Worm (Caenorhabditis elegans): Measurements from ENCODE around the gene F54F7.3.

F54F7.3 gene

ce11 chrX:11850572-11850971 lies 590 bp upstream of the F54F7.3 start, which contains the start of gene F54F7.14:
TSS of gene F54F7.14 (plus strand) at chrX:11850872.
- TF ChIP-seq mcd-1 (GFP tag; IDR thresholded peaks at IDR 0.05) (no peak), B0261.1 (tag; optimal IDR thresholded peaks at IDR 0.05) (no peak), egrh-3 (GFP tag; IDR thresholded peaks at IDR 0.05) (no peak), madf-6 (GFP tag; IDR thresholded peaks at IDR 0.05) (no peak), nfya-2 (GFP tag; IDR thresholded peaks at IDR 0.05) (no peak), madf-3 (GFP tag; IDR thresholded peaks at IDR 0.05) (no peak), F10E7.11 (tag; optimal IDR thresholded peaks at IDR 0.05) (no peak), T26A5.8 (tag; optimal IDR thresholded peaks at IDR 0.05) (no peak), chd-7 (tag; optimal IDR thresholded peaks at IDR 0.05) (no peak), hlh-26 (GFP tag; conservative IDR thresholded peaks at IDR 0.05) (no peak), F22D6.2 (tag; optimal IDR thresholded peaks at IDR 0.05) (no peak), F57A8.1 (GFP tag; optimal IDR thresholded peaks at IDR 0.05) (no peak), lin-35 (GFP tag; optimal IDR thresholded peaks at IDR 0.05) (no peak), ceh-91 (GFP tag; IDR thresholded peaks at IDR 0.05) (no peak), dox-1 (GFP tag; IDR thresholded peaks at IDR 0.05) (no peak), akir-1 (GFP tag; optimal IDR thresholded peaks at IDR 0.05) (no peak), let-607 (tag; optimal IDR thresholded peaks at IDR 0.05) (no peak)

DNA sequence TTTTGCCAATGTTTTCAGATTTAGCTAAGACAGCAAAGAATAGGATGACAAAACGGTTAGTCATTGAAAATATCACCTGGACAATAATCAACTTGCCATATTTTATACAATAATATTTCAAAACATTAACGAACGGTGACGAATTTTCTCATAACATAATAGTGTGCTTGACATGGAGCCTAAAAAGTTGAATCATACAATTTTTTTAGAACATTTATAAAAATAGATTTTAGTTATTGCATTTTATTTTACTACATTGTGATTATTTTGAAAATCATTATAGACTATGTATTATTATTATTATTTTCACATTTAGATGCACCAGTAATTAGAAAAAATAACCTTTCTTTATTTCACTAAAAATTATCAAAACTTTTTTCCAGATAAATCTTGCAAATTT lies 1.4 kb downstream of the F54F7.3 start, which contains the start of gene F54F7.9:
Gene F54F7.9, minus strand, starts transcription at position 101 of the 400 bp plus-strand sequence.
- TF ChIP-seq pha-4 (tag; optimal IDR thresholded peaks at IDR 0.05): no peak
- TF ChIP-seq akir-1 (GFP tag; optimal IDR thresholded peaks at IDR 0.05): no peak
- TF ChIP-seq pbrm-1 (GFP tag; IDR thresholded peaks at IDR 0.05): no peak
- TF ChIP-seq cebp-2 (GFP tag; IDR thresholded peaks at IDR 0.05): no peak
- TF ChIP-seq unc-130 (GFP tag; optimal IDR thresholded peaks at IDR 0.05): no peak
- no peak for TF ChIP-seq efl-1 (GFP tag; optimal IDR thresholded peaks at IDR 0.05)
- TF ChIP-seq nfya-1 (tag; optimal IDR thresholded peaks at IDR 0.05; ENCODE audit: borderline replicate concordance, insufficient read depth): no peak
- no peak for TF ChIP-seq lir-1 (GFP tag; conservative IDR thresholded peaks at IDR 0.05)
- no peak for TF ChIP-seq nhr-120 (GFP tag; IDR thresholded peaks at IDR 0.05)
- TF ChIP-seq B0019.2 (GFP tag; conservative IDR thresholded peaks at IDR 0.05): no peak
- no peak for TF ChIP-seq mes-4 (tag; optimal IDR thresholded peaks at IDR 0.05)
- no peak for TF ChIP-seq chd-7 (tag; optimal IDR thresholded peaks at IDR 0.05)
- no peak for TF ChIP-seq lin-54 (GFP tag; optimal IDR thresholded peaks at IDR 0.05)
- TF ChIP-seq attf-3 (GFP tag; conservative IDR thresholded peaks at IDR 0.05): no peak
- TF ChIP-seq zfh-2 (GFP tag; conservative IDR thresholded peaks at IDR 0.05): no peak
- no peak for TF ChIP-seq die-1 (tag; optimal IDR thresholded peaks at IDR 0.05)
- TF ChIP-seq ceh-58 (GFP tag; IDR thresholded peaks at IDR 0.05): no peak
- TF ChIP-seq nhr-90 (tag; optimal IDR thresholded peaks at IDR 0.05): no peak
- no peak for TF ChIP-seq Y67H2A.10 (GFP tag; conservative IDR thresholded peaks at IDR 0.05)

- TF ChIP-seq nfya-2 (GFP tag; IDR thresholded peaks at IDR 0.05) (no peak), ztf-22 (GFP tag; optimal IDR thresholded peaks at IDR 0.05) (no peak), ztf-26 (tag; optimal IDR thresholded peaks at IDR 0.05) (no peak), ztf-18 (tag; optimal IDR thresholded peaks at IDR 0.05) (no peak), gei-17 (GFP tag; optimal IDR thresholded peaks at IDR 0.05) (no peak), unc-130 (GFP tag; optimal IDR thresholded peaks at IDR 0.05) (no peak), B0261.1 (tag; optimal IDR thresholded peaks at IDR 0.05) (no peak), unc-62 (GFP tag; optimal IDR thresholded peaks at IDR 0.05) (no peak), sptf-2 (GFP tag; optimal IDR thresholded peaks at IDR 0.05) (no peak), die-1 (tag; optimal IDR thresholded peaks at IDR 0.05) (no peak)
Observed at ce11 chrX:11843363-11843762, 6.6 kb downstream of the F54F7.3 start, which contains the start of gene F54F7.2. TSS of gene F54F7.2 (plus strand) at chrX:11843663.
